Fruit fly (Drosophila melanogaster) whole organism, wandering third instar larva: ENCODE measurements around the gene Smyd3.

Source experiments
- Abd-B ChIP-seq: fragments of >200 bp; optimal IDR thresholded peaks from 2 replicates; lab custom pipeline; 2017; ENCODE audit warnings: missing biosample characterization, missing genetic modification characterization
- CG32264 ChIP-seq: fragments of 200-800 bp; sonication (Bioruptor generic); optimal IDR thresholded peaks from 2 replicates; lab custom pipeline; 2016; ENCODE audit warnings: missing biosample characterization, missing genetic modification characterization
- CG9705 ChIP-seq: fragments of 200-800 bp; sonication (Bioruptor generic); optimal IDR thresholded peaks from 2 replicates; lab custom pipeline; 2018; ENCODE audit warnings: missing biosample characterization, mild to moderate bottlenecking, missing genetic modification characterization
- CrebA ChIP-seq: fragments of 200-800 bp; sonication (Bioruptor generic); optimal IDR thresholded peaks from 2 replicates; lab custom pipeline; 2016; ENCODE audit warnings: missing biosample characterization, mild to moderate bottlenecking, missing genetic modification characterization, borderline replicate concordance
- Dfd ChIP-seq: fragments of >200 bp; optimal IDR thresholded peaks from 2 replicates; lab custom pipeline; 2017; ENCODE audit warnings: missing biosample characterization, missing genetic modification characterization
- Dif ChIP-seq: fragments of 200-275, 200-300 bp; sonication (Bioruptor generic); optimal IDR thresholded peaks from 2 replicates; lab custom pipeline; 2018; ENCODE audit warnings: missing biosample characterization, missing genetic modification characterization; ENCODE audit not compliant: partially characterized antibody
- GATAd ChIP-seq: sonication (Bioruptor generic); optimal IDR thresholded peaks from 2 replicates; lab custom pipeline; 2016; ENCODE audit warnings: missing biosample characterization, missing genetic modification characterization
- HLH106 ChIP-seq: fragments of 200-800 bp; optimal IDR thresholded peaks from 3 replicates; lab custom pipeline; 2019; ENCODE audit warnings: missing biosample characterization, mild to moderate bottlenecking, missing genetic modification characterization, moderate library complexity
- Hnf4 ChIP-seq: fragments of 200-800 bp; sonication (Bioruptor generic); optimal IDR thresholded peaks from 2 replicates; lab custom pipeline; 2016; ENCODE audit warnings: missing biosample characterization, mild to moderate bottlenecking, missing genetic modification characterization
- Hr78 ChIP-seq: fragments of >200 bp; optimal IDR thresholded peaks from 2 replicates; lab custom pipeline; 2017; ENCODE audit warnings: missing biosample characterization, missing genetic modification characterization
- Hr83 ChIP-seq: fragments of 200-300 bp; sonication (Bioruptor generic); optimal IDR thresholded peaks from 2 replicates; lab custom pipeline; 2016; ENCODE audit warnings: missing biosample characterization, mild to moderate bottlenecking, missing genetic modification characterization, moderate library complexity; ENCODE audit not compliant: poor library complexity, severe bottlenecking
- Jra ChIP-seq: sonication (Bioruptor generic); optimal IDR thresholded peaks from 2 replicates; lab custom pipeline; 2016; ENCODE audit warnings: missing biosample characterization, missing genetic modification characterization
- Mio ChIP-seq: sonication (Bioruptor generic); optimal IDR thresholded peaks from 2 replicates; lab custom pipeline; 2016; ENCODE audit warnings: missing biosample characterization, missing genetic modification characterization
- Myc ChIP-seq: fragments of >200 bp; optimal IDR thresholded peaks from 2 replicates; lab custom pipeline; 2017
- N ChIP-seq: fragments of >200 bp; optimal IDR thresholded peaks from 2 replicates; lab custom pipeline; 2018; ENCODE audit warnings: missing biosample characterization, missing external identifiers, missing genetic modification characterization
- OdsH ChIP-seq: fragments of 200-800 bp; sonication (Bioruptor generic); optimal IDR thresholded peaks from 2 replicates; lab custom pipeline; 2016; ENCODE audit warnings: missing biosample characterization, mild to moderate bottlenecking, missing genetic modification characterization
- Rel ChIP-seq, 2 experiments: fragments of 200-800 bp; sonication (Bioruptor generic) in 1 of 2; optimal IDR thresholded peaks; 2 replicates in 1 of 2; 3 replicates in 1 of 2; lab custom pipeline; 2016 to 2019; ENCODE audit warnings: mild to moderate bottlenecking in 2 of 2, missing biosample characterization in 2 of 2, missing genetic modification characterization in 2 of 2, moderate library complexity in 1 of 2
- Sp1 ChIP-seq: fragments of 200-800 bp; sonication (Bioruptor generic); optimal IDR thresholded peaks from 3 replicates; lab custom pipeline; 2019; ENCODE audit warnings: missing biosample characterization, mild to moderate bottlenecking, missing genetic modification characterization, moderate library complexity
- Vsx2 ChIP-seq: fragments of 200-300, 225-300 bp; sonication (Bioruptor generic); optimal IDR thresholded peaks from 2 replicates; lab custom pipeline; 2018; ENCODE audit warnings: missing biosample characterization, missing genetic modification characterization; ENCODE audit not compliant: partially characterized antibody
- br ChIP-seq: fragments of 200-800 bp; sonication (Bioruptor generic); optimal IDR thresholded peaks from 2 replicates; lab custom pipeline; 2016; ENCODE audit warnings: missing biosample characterization, missing genetic modification characterization
- brk ChIP-seq: fragments of 200-800 bp; sonication (Bioruptor generic); optimal IDR thresholded peaks from 2 replicates; lab custom pipeline; 2016; ENCODE audit warnings: missing biosample characterization, mild to moderate bottlenecking, missing genetic modification characterization
- dl ChIP-seq, 2 experiments: fragments of 175-275, 200-275 bp in 1 of 2; fragments of 200-275 bp in 1 of 2; sonication (Bioruptor generic); optimal IDR thresholded peaks; lab custom pipeline; 2018; ENCODE audit warnings: mild to moderate bottlenecking in 2 of 2, missing biosample characterization in 2 of 2, missing genetic modification characterization in 2 of 2, moderate library complexity in 2 of 2; ENCODE audit not compliant: partially characterized antibody in 2 of 2, insufficient read depth in 1 of 2
- dmrt93B ChIP-seq: fragments of 200-800 bp; sonication (Bioruptor generic); optimal IDR thresholded peaks from 2 replicates; lab custom pipeline; 2018; ENCODE audit warnings: missing biosample characterization, mild to moderate bottlenecking, missing genetic modification characterization
- dsf ChIP-seq: sonication (Bioruptor generic); optimal IDR thresholded peaks from 2 replicates; lab custom pipeline; 2016; ENCODE audit warnings: missing biosample characterization, missing genetic modification characterization, borderline replicate concordance
- ey ChIP-seq: fragments of 200-800 bp; sonication (Bioruptor generic); optimal IDR thresholded peaks from 2 replicates; lab custom pipeline; 2016; ENCODE audit warnings: missing biosample characterization, missing genetic modification characterization
- foxo ChIP-seq, 2 experiments: fragments of 200-800 bp; sonication (Bioruptor generic); optimal IDR thresholded peaks; 2 replicates in 1 of 2; 3 replicates in 1 of 2; lab custom pipeline; 2016 to 2017; ENCODE audit warnings: missing biosample characterization in 2 of 2, missing genetic modification characterization in 2 of 2
- fru ChIP-seq: fragments of 200-800 bp; sonication (Bioruptor generic); optimal IDR thresholded peaks from 3 replicates; lab custom pipeline; 2016; ENCODE audit warnings: missing biosample characterization, mild to moderate bottlenecking, missing genetic modification characterization
- h ChIP-seq: fragments of 200-800 bp; sonication (Bioruptor generic); optimal IDR thresholded peaks from 3 replicates; lab custom pipeline; 2016; ENCODE audit warnings: missing biosample characterization, mild to moderate bottlenecking, missing genetic modification characterization
- jim ChIP-seq: fragments of 175-275, 200-325 bp; sonication (Bioruptor generic); optimal IDR thresholded peaks from 2 replicates; lab custom pipeline; 2016; ENCODE audit warnings: missing biosample characterization, mild to moderate bottlenecking, missing genetic modification characterization
- lola ChIP-seq: fragments of >200 bp; optimal IDR thresholded peaks from 2 replicates; lab custom pipeline; 2017; ENCODE audit warnings: missing biosample characterization, missing genetic modification characterization
- pan ChIP-seq: fragments of >200 bp; optimal IDR thresholded peaks from 2 replicates; lab custom pipeline; 2017
- psq ChIP-seq: fragments of 200-800 bp; sonication (Bioruptor generic); optimal IDR thresholded peaks from 3 replicates; lab custom pipeline; 2017; ENCODE audit warnings: missing biosample characterization, mild to moderate bottlenecking, missing genetic modification characterization, moderate library complexity
- rgr ChIP-seq: fragments of 200-800 bp; sonication (Bioruptor generic); optimal IDR thresholded peaks from 3 replicates; lab custom pipeline; 2016; ENCODE audit warnings: missing biosample characterization, mild to moderate bottlenecking, missing genetic modification characterization
- sage ChIP-seq: fragments of 200-800 bp; sonication (Bioruptor generic); optimal IDR thresholded peaks from 2 replicates; lab custom pipeline; 2016; ENCODE audit warnings: missing biosample characterization, mild to moderate bottlenecking, missing genetic modification characterization
- sv ChIP-seq: fragments of 200-800 bp; sonication (Bioruptor generic); optimal IDR thresholded peaks from 3 replicates; lab custom pipeline; 2016; ENCODE audit warnings: missing biosample characterization, missing genetic modification characterization
- tai ChIP-seq: sonication (Bioruptor generic); optimal IDR thresholded peaks from 2 replicates; lab custom pipeline; 2016; ENCODE audit warnings: missing biosample characterization, missing genetic modification characterization
- usp ChIP-seq: fragments of >200 bp; optimal IDR thresholded peaks from 2 replicates; lab custom pipeline; 2017; ENCODE audit warnings: missing biosample characterization, missing genetic modification characterization
- woc ChIP-seq: sonication (Bioruptor generic); optimal IDR thresholded peaks from 2 replicates; lab custom pipeline; 2016; ENCODE audit warnings: missing biosample characterization, mild to moderate bottlenecking, missing genetic modification characterization

Smyd3 gene

dm6 chrX:2642484-2643379, 34.1 kb upstream of the Smyd3 start:
- TF ChIP-seq br (GFP tag; lab: Kevin White, UChicago) (no peak), Vsx2 (GFP tag; lab: Kevin White, UChicago) (peak; percentile 82), brk (GFP tag; lab: Kevin White, UChicago) (no peak), Hnf4 (GFP tag; lab: Kevin White, UChicago) (peak; percentile 2), HLH106 (tag; lab: Kevin White, UChicago) (peak; percentile 17), ey (GFP tag; lab: Kevin White, UChicago) (no peak), woc (GFP tag; lab: Kevin White, UChicago) (no peak), OdsH (GFP tag; lab: Kevin White, UChicago) (peak; percentile 29), lola (GFP tag; lab: Kevin White, UChicago) (no peak), sage (GFP tag; lab: Kevin White, UChicago) (peak; percentile 8), CG9705 (GFP tag; lab: Kevin White, UChicago) (no peak), usp (GFP tag; lab: Kevin White, UChicago) (no peak), jim (GFP tag; lab: Kevin White, UChicago) (no peak), rgr (GFP tag; lab: Kevin White, UChicago) (peak; percentile 7), Abd-B (no peak), sv (GFP tag; lab: Kevin White, UChicago) (no peak), pan (lab: Kevin White, UChicago) (no peak), h (peak; percentile 53), Hr78 (GFP tag; lab: Kevin White, UChicago) (no peak), N (peak; percentile 79), Dif (GFP tag; lab: Kevin White, UChicago) (peak; percentile 96), GATAd (peak; percentile 67), fru (GFP tag; lab: Kevin White, UChicago) (no peak), CrebA (GFP tag; lab: Kevin White, UChicago) (no peak), Mio (no peak), Rel (GFP tag; optimal IDR thresholded peaks at IDR 0.05; lab: Kevin White, UChicago) (peak; percentile 43), Rel (tag; optimal IDR thresholded peaks at IDR 0.05; lab: Kevin White, UChicago) (no peak), Jra (GFP tag; lab: Kevin White, UChicago) (no peak), CG32264 (GFP tag; lab: Kevin White, UChicago) (no peak), psq (peak; percentile 84), Dfd (GFP tag; lab: Kevin White, UChicago) (no peak), dl (GFP tag; optimal IDR thresholded peaks at IDR 0.05; lab: Kevin White, UChicago; ENCODE audit: insufficient read depth in 1 of 2, partially characterized antibody in 2 of 2) (peak; percentile 95), tai (no peak), foxo (GFP tag; optimal IDR thresholded peaks at IDR 0.05; lab: Kevin White, UChicago) (peak in 1 of 2 experiments; percentile 17), Sp1 (GFP tag; lab: Kevin White, UChicago) (peak; percentile 19), Myc (lab: Kevin White, UChicago) (no peak), dsf (GFP tag; lab: Kevin White, UChicago) (no peak), Hr83 (peak; percentile 32), dmrt93B (GFP tag; lab: Kevin White, UChicago) (no peak)

dm6 chrX:2638646-2639045, 30.0 kb upstream of the Smyd3 start:
- no peak for TF ChIP-seq Abd-B
- no peak for TF ChIP-seq Hr78 (GFP tag; lab: Kevin White, UChicago)
- TF ChIP-seq N, result no peak
- TF ChIP-seq jim (GFP tag; lab: Kevin White, UChicago), result no peak
- peak in 1 of 2 experiments; percentile 8 for TF ChIP-seq foxo (GFP tag; optimal IDR thresholded peaks at IDR 0.05; lab: Kevin White, UChicago)
- peak; percentile 18 for TF ChIP-seq h
- TF ChIP-seq fru (GFP tag; lab: Kevin White, UChicago), result peak; percentile 6
- TF ChIP-seq ey (GFP tag; lab: Kevin White, UChicago), result peak; percentile 1
- TF ChIP-seq sv (GFP tag; lab: Kevin White, UChicago), result peak; percentile 8
